Worm (Caenorhabditis elegans) whole organism, mixed stage, embryonic: ENCODE data around the gene C04F5.8.

Experiments
- blmp-1 ChIP-seq: fragments of 150-350 bp; optimal IDR thresholded peaks from 2 replicates; lab custom pipeline; 2014; ENCODE audit warnings: missing biosample characterization, missing genetic modification characterization
- ces-1 ChIP-seq: fragments of 150-350 bp; optimal IDR thresholded peaks from 2 replicates; lab custom pipeline; 2014; ENCODE audit warnings: missing biosample characterization, missing genetic modification reagents, missing genetic modification characterization
- cnd-1 ChIP-seq: fragments of 200-800 bp; sonication (Bioruptor generic); optimal IDR thresholded peaks from 2 replicates; lab custom pipeline; 2018; ENCODE audit warnings: mild to moderate bottlenecking, missing genetic modification characterization, missing compliant biosample characterization
- drap-1 ChIP-seq: fragments of 200-800 bp; sonication (Bioruptor generic); optimal IDR thresholded peaks from 3 replicates; lab custom pipeline; 2018; ENCODE audit warnings: mild to moderate bottlenecking, missing genetic modification characterization, missing compliant biosample characterization
- elt-1 ChIP-seq: sonication (generic microtip); optimal IDR thresholded peaks from 2 replicates; lab custom pipeline; 2017; ENCODE audit warnings: missing genetic modification characterization, mild to moderate bottlenecking, missing compliant biosample characterization, antibody characterized with exemption, moderate library complexity, borderline replicate concordance; ENCODE audit not compliant: insufficient read depth
- flh-1 ChIP-seq: fragments of 200-800 bp; sonication (Bioruptor generic); optimal IDR thresholded peaks from 2 replicates; lab custom pipeline; 2018; ENCODE audit warnings: mild to moderate bottlenecking, missing genetic modification characterization, moderate library complexity, missing compliant biosample characterization
- ham-2 ChIP-seq: fragments of 200-800 bp; sonication (Bioruptor generic); optimal IDR thresholded peaks from 2 replicates; lab custom pipeline; 2018; ENCODE audit warnings: mild to moderate bottlenecking, missing genetic modification characterization, missing compliant biosample characterization
- hlh-1 ChIP-seq: fragments of 150-350 bp; optimal IDR thresholded peaks from 2 replicates; lab custom pipeline; 2014; ENCODE audit warnings: missing biosample characterization, missing genetic modification reagents, missing genetic modification characterization
- mab-5 ChIP-seq: fragments of 150-350 bp; optimal IDR thresholded peaks from 2 replicates; lab custom pipeline; 2014; ENCODE audit warnings: missing biosample characterization, missing genetic modification characterization
- mep-1 ChIP-seq: fragments of 150-350 bp; optimal IDR thresholded peaks from 2 replicates; lab custom pipeline; 2017; ENCODE audit warnings: missing biosample characterization, missing genetic modification reagents, missing genetic modification characterization, inconsistent platforms
- mls-2 ChIP-seq: sonication (generic microtip); optimal IDR thresholded peaks from 2 replicates; lab custom pipeline; 2016; ENCODE audit warnings: mild to moderate bottlenecking, missing genetic modification characterization, moderate library complexity, missing compliant biosample characterization
- nhr-237 ChIP-seq: fragments of 150-350 bp; optimal IDR thresholded peaks from 2 replicates; lab custom pipeline; 2014; ENCODE audit warnings: missing biosample characterization, missing genetic modification characterization
- nhr-28 ChIP-seq: fragments of 150-350 bp; optimal IDR thresholded peaks from 2 replicates; lab custom pipeline; 2014; ENCODE audit warnings: missing biosample characterization, missing genetic modification characterization
- pha-4 ChIP-seq: fragments of 150-350 bp; optimal IDR thresholded peaks from 2 replicates; lab custom pipeline; 2018; ENCODE audit warnings: missing biosample characterization, missing genetic modification reagents, missing genetic modification characterization
- sem-2 ChIP-seq: fragments of 200-800 bp; sonication (Bioruptor generic); optimal IDR thresholded peaks from 2 replicates; lab custom pipeline; 2018; ENCODE audit warnings: mild to moderate bottlenecking, missing genetic modification characterization, missing compliant biosample characterization
- snpc-4 ChIP-seq: fragments of 150-350 bp; optimal IDR thresholded peaks from 2 replicates; lab custom pipeline; 2014; ENCODE audit warnings: missing biosample characterization, missing genetic modification characterization
- sptf-1 ChIP-seq: sonication (generic microtip); optimal IDR thresholded peaks from 2 replicates; lab custom pipeline; 2017; ENCODE audit warnings: mild to moderate bottlenecking, missing genetic modification characterization, moderate library complexity, missing compliant biosample characterization
- unc-120 ChIP-seq: sonication (generic microtip); optimal IDR thresholded peaks from 2 replicates; lab custom pipeline; 2017; ENCODE audit warnings: missing genetic modification characterization, missing compliant biosample characterization; ENCODE audit not compliant: poor library complexity, severe bottlenecking
- unc-39 ChIP-seq: fragments of 150-350 bp; optimal IDR thresholded peaks from 2 replicates; lab custom pipeline; 2014; ENCODE audit warnings: missing biosample characterization, missing genetic modification characterization
- unc-62 ChIP-seq: fragments of 150-350 bp; optimal IDR thresholded peaks from 2 replicates; lab custom pipeline; 2014; ENCODE audit warnings: missing biosample characterization, missing genetic modification reagents, missing genetic modification characterization
- ztf-11 ChIP-seq: fragments of 150-350 bp; optimal IDR thresholded peaks from 2 replicates; lab custom pipeline; 2014; ENCODE audit warnings: missing biosample characterization, missing genetic modification characterization

C04F5.8 gene

ce11 chrV:5064761-5065421 is 48.7 kb downstream of the C04F5.8 start, which contains the start of gene mlk-1:
mlk-1 (minus strand) TSS chrV:5064811.
- peak; percentile 66 for TF ChIP-seq ham-2 (GFP tag; lab: Kevin White, UChicago)
- TF ChIP-seq mls-2 (tag; lab: Kevin White, UChicago): peak; percentile 41
- TF ChIP-seq mep-1 (tag; lab: Kevin White, UChicago): peak; percentile 28
- TF ChIP-seq blmp-1 (tag; lab: Kevin White, UChicago): no peak
- TF ChIP-seq snpc-4 (tag; lab: Kevin White, UChicago): no peak
- no peak for TF ChIP-seq elt-1 (tag; lab: Kevin White, UChicago)
- no peak for TF ChIP-seq drap-1 (GFP tag; lab: Kevin White, UChicago)
- TF ChIP-seq hlh-1 (tag; lab: Kevin White, UChicago): no peak
- no peak for TF ChIP-seq nhr-28 (tag; lab: Kevin White, UChicago)
- TF ChIP-seq mab-5 (tag; lab: Kevin White, UChicago): no peak
- no peak for TF ChIP-seq sptf-1 (tag; lab: Kevin White, UChicago)
- no peak for TF ChIP-seq pha-4 (tag; lab: Kevin White, UChicago)
- TF ChIP-seq unc-39 (tag; lab: Kevin White, UChicago): no peak
- TF ChIP-seq ztf-11 (tag; lab: Kevin White, UChicago): no peak
- no peak for TF ChIP-seq unc-62 (GFP tag; lab: Kevin White, UChicago)
- no peak for TF ChIP-seq flh-1 (GFP tag; lab: Kevin White, UChicago)
- TF ChIP-seq nhr-237 (tag; lab: Kevin White, UChicago): peak; percentile 36
- TF ChIP-seq sem-2 (GFP tag; lab: Kevin White, UChicago): no peak
- TF ChIP-seq cnd-1: no peak
- TF ChIP-seq unc-120: peak; percentile 48
- peak; percentile 17 for TF ChIP-seq ces-1 (GFP tag; lab: Kevin White, UChicago)
